Worm (Caenorhabditis elegans) whole organism, L2 larva: ENCODE measurements around the gene memb-1.

Experiments used
- F13H6.1 ChIP-seq: sonication (generic microtip); optimal IDR thresholded peaks from 2 replicates; lab custom pipeline; 2016; ENCODE audit warnings: missing genetic modification characterization, missing compliant biosample characterization
- R02D3.7 ChIP-seq: fragments of 150-350 bp; optimal IDR thresholded peaks from 2 replicates; lab custom pipeline; 2014; ENCODE audit warnings: missing biosample characterization, missing genetic modification characterization
- ZK546.5 ChIP-seq: sonication (generic microtip); optimal IDR thresholded peaks from 2 replicates; lab custom pipeline; 2017; ENCODE audit warnings: missing biosample characterization, missing genetic modification characterization
- aly-2 ChIP-seq: fragments of 150-350 bp; optimal IDR thresholded peaks from 2 replicates; lab custom pipeline; 2014; ENCODE audit warnings: missing biosample characterization, missing genetic modification characterization
- blmp-1 ChIP-seq: sonication (generic microtip); optimal IDR thresholded peaks from 2 replicates; lab custom pipeline; 2017; ENCODE audit warnings: missing genetic modification characterization, mild to moderate bottlenecking, missing compliant biosample characterization, antibody characterized with exemption, moderate library complexity; ENCODE audit not compliant: insufficient read depth
- crh-2 ChIP-seq: sonication (generic microtip); optimal IDR thresholded peaks from 2 replicates; lab custom pipeline; 2017; ENCODE audit warnings: missing biosample characterization, missing genetic modification characterization
- dmd-4 ChIP-seq: sonication (generic microtip); optimal IDR thresholded peaks from 2 replicates; lab custom pipeline; 2017; ENCODE audit warnings: missing biosample characterization, missing genetic modification characterization
- egl-27 ChIP-seq: sonication (generic microtip); optimal IDR thresholded peaks from 3 replicates; lab custom pipeline; 2017; ENCODE audit warnings: missing biosample characterization, missing genetic modification reagents, missing genetic modification characterization
- elt-1 ChIP-seq: fragments of 150-350 bp; optimal IDR thresholded peaks from 2 replicates; lab custom pipeline; 2014; ENCODE audit warnings: missing biosample characterization, missing genetic modification characterization
- fos-1 ChIP-seq: fragments of 150-350 bp; optimal IDR thresholded peaks from 2 replicates; lab custom pipeline; 2014; ENCODE audit warnings: missing biosample characterization, missing genetic modification characterization
- gmeb-1 ChIP-seq: fragments of 150-350 bp; optimal IDR thresholded peaks from 2 replicates; lab custom pipeline; 2014; ENCODE audit warnings: missing biosample characterization, missing genetic modification characterization
- lsy-2 ChIP-seq, 2 experiments: fragments of 150-350 bp in 1 of 2; sonication (generic microtip) in 1 of 2; optimal IDR thresholded peaks; 2 replicates each; lab custom pipeline; 2014 to 2017; ENCODE audit warnings: missing biosample characterization in 2 of 2, missing genetic modification characterization in 2 of 2
- mab-5 ChIP-seq: fragments of 150-350 bp; optimal IDR thresholded peaks from 2 replicates; lab custom pipeline; 2014; ENCODE audit warnings: missing biosample characterization, missing genetic modification characterization
- mbf-1 ChIP-seq: sonication (generic microtip); optimal IDR thresholded peaks from 2 replicates; lab custom pipeline; 2017; ENCODE audit warnings: missing biosample characterization, missing genetic modification characterization
- mdl-1 ChIP-seq, 2 experiments: fragments of 150-350 bp in 1 of 2; sonication (generic microtip) in 1 of 2; optimal IDR thresholded peaks; 2 replicates each; lab custom pipeline; 2017; ENCODE audit warnings: missing biosample characterization in 2 of 2, missing genetic modification characterization in 2 of 2
- nhr-10 ChIP-seq: sonication (generic microtip); optimal IDR thresholded peaks from 2 replicates; lab custom pipeline; 2017; ENCODE audit warnings: missing biosample characterization, missing genetic modification characterization
- nhr-11 ChIP-seq: fragments of 150-350 bp; optimal IDR thresholded peaks from 2 replicates; lab custom pipeline; 2014; ENCODE audit warnings: missing biosample characterization, missing genetic modification characterization
- nhr-129 ChIP-seq: fragments of 150-350 bp; optimal IDR thresholded peaks from 2 replicates; lab custom pipeline; 2014; ENCODE audit warnings: missing biosample characterization, missing genetic modification characterization
- nhr-23 ChIP-seq: fragments of 150-350 bp; optimal IDR thresholded peaks from 2 replicates; lab custom pipeline; 2014; ENCODE audit warnings: missing biosample characterization, missing genetic modification reagents, missing genetic modification characterization
- nhr-25 ChIP-seq: fragments of 150-350 bp; sonication (generic microtip); optimal IDR thresholded peaks from 3 replicates; lab custom pipeline; 2014; ENCODE audit warnings: missing biosample characterization, missing genetic modification characterization
- nhr-6 ChIP-seq: fragments of 150-350 bp; optimal IDR thresholded peaks from 2 replicates; lab custom pipeline; 2014; ENCODE audit warnings: missing biosample characterization, missing genetic modification characterization
- peb-1 ChIP-seq: fragments of 150-350 bp; optimal IDR thresholded peaks from 2 replicates; lab custom pipeline; 2014; ENCODE audit warnings: missing biosample characterization, missing genetic modification characterization
- sem-4 ChIP-seq: fragments of 150-350 bp; optimal IDR thresholded peaks from 2 replicates; lab custom pipeline; 2014; ENCODE audit warnings: missing biosample characterization, missing genetic modification reagents, missing genetic modification characterization
- skn-1 ChIP-seq: sonication (generic microtip); optimal IDR thresholded peaks from 2 replicates; lab custom pipeline; 2017; ENCODE audit warnings: missing biosample characterization, missing genetic modification characterization
- sma-3 ChIP-seq: sonication (generic microtip); optimal IDR thresholded peaks from 2 replicates; lab custom pipeline; 2016; ENCODE audit warnings: missing genetic modification reagents, missing genetic modification characterization, missing compliant biosample characterization
- sma-9 ChIP-seq, 2 experiments: fragments of 150-350 bp in 1 of 2; sonication (generic microtip) in 1 of 2; optimal IDR thresholded peaks; 2 replicates each; lab custom pipeline; 2014 to 2016; ENCODE audit warnings: missing genetic modification characterization in 2 of 2, mild to moderate bottlenecking in 1 of 2, missing biosample characterization in 1 of 2, missing compliant biosample characterization in 1 of 2, missing genetic modification reagents in 1 of 2, moderate library complexity in 1 of 2
- snpc-4 ChIP-seq: fragments of 150-350 bp; optimal IDR thresholded peaks from 2 replicates; lab custom pipeline; 2014; ENCODE audit warnings: missing biosample characterization, missing genetic modification characterization
- unc-39 ChIP-seq: fragments of 150-350 bp; optimal IDR thresholded peaks from 2 replicates; lab custom pipeline; 2014; ENCODE audit warnings: missing biosample characterization, missing genetic modification characterization
- unc-55 ChIP-seq: fragments of 150-350 bp; sonication (generic microtip); optimal IDR thresholded peaks from 3 replicates; lab custom pipeline; 2014; ENCODE audit warnings: missing biosample characterization, missing genetic modification reagents, missing genetic modification characterization
- ztf-1 ChIP-seq: fragments of 200-800 bp; sonication (Bioruptor generic); conservative IDR thresholded peaks from 2 replicates; pipeline ENCODE4 v1.3.6; 2022; ENCODE audit warnings: missing genetic modification characterization, missing compliant biosample characterization
- ztf-11 ChIP-seq: sonication (generic microtip); optimal IDR thresholded peaks from 2 replicates; lab custom pipeline; 2017; ENCODE audit warnings: missing biosample characterization, missing genetic modification characterization
- ztf-4 ChIP-seq: fragments of 150-350 bp; optimal IDR thresholded peaks from 2 replicates; lab custom pipeline; 2014; ENCODE audit warnings: missing biosample characterization, missing genetic modification characterization

The memb-1 gene

ce11 chrX:9428059-9428458, 13.3 kb downstream of the memb-1 start, which contains the start of gene B0272.4:
TSS of gene B0272.4 (plus strand) at chrX:9428431.
- peak; percentile 35 for TF ChIP-seq crh-2 (tag; lab: Kevin White, UChicago)
- peak; percentile 95 for TF ChIP-seq fos-1 (tag; lab: Kevin White, UChicago)
- TF ChIP-seq mbf-1 (tag; lab: Kevin White, UChicago) = no peak
- TF ChIP-seq sma-9 (GFP tag; optimal IDR thresholded peaks at IDR 0.05; lab: Kevin White, UChicago) = peak; percentile 5
- TF ChIP-seq sma-9 (tag; optimal IDR thresholded peaks at IDR 0.05; lab: Kevin White, UChicago) = no peak
- peak; percentile 44 for TF ChIP-seq gmeb-1
- TF ChIP-seq dmd-4 (tag; lab: Kevin White, UChicago) = no peak

ce11 chrX:9417948-9418347, 23.4 kb downstream of the memb-1 start:
- TF ChIP-seq crh-2 (tag; lab: Kevin White, UChicago) (no peak), R02D3.7 (tag; lab: Kevin White, UChicago) (no peak), nhr-25 (no peak), F13H6.1 (tag; lab: Kevin White, UChicago) (no peak), elt-1 (no peak), skn-1 (tag; lab: Kevin White, UChicago) (no peak), sma-3 (no peak), mbf-1 (tag; lab: Kevin White, UChicago) (no peak), ZK546.5 (tag; lab: Kevin White, UChicago) (no peak), snpc-4 (tag; lab: Kevin White, UChicago) (no peak), mdl-1 (tag; optimal IDR thresholded peaks at IDR 0.05; lab: Kevin White, UChicago) (no peak), ztf-11 (no peak), unc-55 (GFP tag; lab: Kevin White, UChicago) (no peak), nhr-11 (tag; lab: Kevin White, UChicago) (no peak), blmp-1 (tag; lab: Kevin White, UChicago) (no peak), ztf-4 (tag; lab: Kevin White, UChicago) (no peak), fos-1 (tag; lab: Kevin White, UChicago) (no peak)

ce11 chrX:9417326-9417725, 24.0 kb downstream of the memb-1 start:
- TF ChIP-seq nhr-23 = no peak
- no peak for TF ChIP-seq nhr-129 (tag; lab: Kevin White, UChicago)
- TF ChIP-seq gmeb-1 = no peak
- no peak for TF ChIP-seq nhr-6 (tag; lab: Kevin White, UChicago)
- TF ChIP-seq lsy-2 (tag; optimal IDR thresholded peaks at IDR 0.05; lab: Kevin White, UChicago) = no peak
- no peak for TF ChIP-seq blmp-1 (tag; lab: Kevin White, UChicago)
- TF ChIP-seq unc-39 (tag; lab: Kevin White, UChicago) = no peak
- TF ChIP-seq dmd-4 (tag; lab: Kevin White, UChicago) = no peak
- TF ChIP-seq crh-2 (tag; lab: Kevin White, UChicago) = no peak
- no peak for TF ChIP-seq peb-1 (tag; lab: Kevin White, UChicago)
- TF ChIP-seq mdl-1 (tag; optimal IDR thresholded peaks at IDR 0.05; lab: Kevin White, UChicago) = no peak
- TF ChIP-seq skn-1 (tag; lab: Kevin White, UChicago) = no peak
- TF ChIP-seq ztf-1 (GFP tag; lab: Robert Waterston, UW) = no peak
- no peak for TF ChIP-seq sem-4
- TF ChIP-seq fos-1 (tag; lab: Kevin White, UChicago) = no peak
- no peak for TF ChIP-seq ztf-4 (tag; lab: Kevin White, UChicago)
- no peak for TF ChIP-seq ztf-11
- no peak for TF ChIP-seq snpc-4 (tag; lab: Kevin White, UChicago)
- no peak for TF ChIP-seq mab-5 (tag; lab: Kevin White, UChicago)

ce11 chrX:9411675-9412074, 29.7 kb downstream of the memb-1 start:
- TF ChIP-seq unc-39 (tag; lab: Kevin White, UChicago) (no peak), F13H6.1 (tag; lab: Kevin White, UChicago) (peak; percentile 60), mab-5 (tag; lab: Kevin White, UChicago) (no peak)

- TF ChIP-seq F13H6.1 (tag; lab: Kevin White, UChicago) = peak; percentile 54
- TF ChIP-seq egl-27 (tag; lab: Kevin White, UChicago) = no peak
- no peak for TF ChIP-seq nhr-10 (tag; lab: Kevin White, UChicago)
- no peak for TF ChIP-seq aly-2 (tag; lab: Kevin White, UChicago)
These were observed 30.6 kb downstream of the memb-1 start for ce11 chrX:9410747-9411146.
